Worm (Caenorhabditis elegans) whole organism, midembryonic: Measurements from ENCODE around the gene bgal-1.

Experiments
- flt-1 ChIP-seq: fragments of 200-800 bp; sonication (Bioruptor generic); IDR thresholded peaks from 2 replicates; pipeline ENCODE4 v1.3.6; 2022; ENCODE audit warnings: missing genetic modification characterization, missing compliant biosample characterization
- klf-2 ChIP-seq: fragments of 200-800 bp; sonication (Bioruptor generic); conservative IDR thresholded peaks from 2 replicates; pipeline ENCODE4 v1.3.6; 2022; ENCODE audit warnings: missing genetic modification reagents, missing genetic modification characterization, missing compliant biosample characterization

DNA sequence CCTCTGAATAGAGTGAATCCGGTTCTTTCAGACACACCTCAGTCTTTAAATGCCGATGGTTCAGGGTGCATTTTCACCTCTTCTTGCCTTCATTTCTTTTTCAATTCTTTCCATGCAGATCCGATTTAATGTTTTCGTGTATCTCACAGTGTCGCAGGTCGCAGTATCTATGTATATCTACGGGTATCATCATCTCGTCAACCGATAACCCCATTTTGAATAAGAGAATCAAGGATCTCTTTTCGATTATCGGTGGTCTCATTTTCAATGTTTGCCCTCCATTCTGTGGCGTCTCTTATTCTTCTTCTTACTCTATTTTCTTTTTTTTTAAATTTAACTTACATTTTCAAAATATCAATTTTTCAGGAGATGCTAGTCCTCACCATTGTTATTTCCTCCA, 4.9 kb downstream of the bgal-1 start, which contains the start of gene T19B10.2:
- no peak for TF ChIP-seq flt-1 (GFP tag; lab: Robert Waterston, UW)
- no peak for TF ChIP-seq klf-2 (GFP tag; lab: Robert Waterston, UW)
